Worm (Caenorhabditis elegans): ENCODE measurements around the gene srh-200.

DNA sequence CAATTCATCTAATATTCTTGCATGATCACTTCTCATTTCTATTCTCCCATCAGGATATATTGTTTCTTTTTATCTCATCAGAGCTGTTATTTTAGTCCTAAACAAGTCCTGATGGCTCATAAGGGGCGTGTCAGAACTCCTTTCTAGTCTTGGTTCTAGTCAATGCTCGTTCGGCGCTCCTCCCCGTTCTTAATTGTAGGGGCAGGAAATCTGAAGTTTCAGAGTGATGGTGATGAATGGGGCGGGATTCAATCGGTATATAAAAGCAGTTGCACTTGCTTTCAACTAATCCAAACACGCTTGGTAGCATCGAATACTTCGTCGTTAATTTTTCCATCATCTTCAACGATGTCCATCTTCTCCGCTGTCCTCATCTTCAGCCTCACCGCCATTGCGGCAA is 18.8 kb upstream of the srh-200 start, which contains the start of gene C12D5.4:
- TF ChIP-seq ref-1 (GFP tag; conservative IDR thresholded peaks at IDR 0.05) = no peak
- TF ChIP-seq cog-1 (tag; optimal IDR thresholded peaks at IDR 0.05) = no peak
- TF ChIP-seq med-1 (GFP tag; optimal IDR thresholded peaks at IDR 0.05; ENCODE audit: insufficient read depth) = no peak
- TF ChIP-seq T22C8.4 (GFP tag; IDR thresholded peaks at IDR 0.05) = no peak
- TF ChIP-seq flt-1 (GFP tag; IDR thresholded peaks at IDR 0.05) = no peak
- TF ChIP-seq ztf-29 (GFP tag; IDR thresholded peaks at IDR 0.05) = no peak
